Comparison of ENCODE assay signal across 4 worm cellular contexts in genomic region chrV:13393333-13393803, ce11.
TF ChIP-seq lines count a peak whose summit lies in the region.

No protein-coding gene starts in this region.

TF ChIP-seq in whole organism, L2 larva, 48 proteins besides CTCF, POLR2A, EP300 and RAD21:
- TF ChIP-seq Y55F3AM.14 (GFP tag; optimal IDR thresholded peaks at IDR 0.05; lab: Kevin White, UChicago) (peak; percentile 56), sma-9 (GFP tag; optimal IDR thresholded peaks at IDR 0.05; lab: Kevin White, UChicago) (peak; percentile 2), sma-9 (tag; optimal IDR thresholded peaks at IDR 0.05; lab: Kevin White, UChicago) (no peak), sma-3 (GFP tag; optimal IDR thresholded peaks at IDR 0.05; lab: Kevin White, UChicago) (peak; percentile 5), unc-62 (GFP tag; optimal IDR thresholded peaks at IDR 0.05; lab: Kevin White, UChicago) (no peak), blmp-1 (tag; optimal IDR thresholded peaks at IDR 0.05; lab: Kevin White, UChicago; ENCODE audit: insufficient read depth) (no peak), lsy-2 (tag; optimal IDR thresholded peaks at IDR 0.05; lab: Kevin White, UChicago) (peak in 1 of 2 experiments; percentile 13), mab-5 (tag; optimal IDR thresholded peaks at IDR 0.05; lab: Kevin White, UChicago) (no peak), nhr-129 (tag; optimal IDR thresholded peaks at IDR 0.05; lab: Kevin White, UChicago) (peak; percentile 28), unc-55 (GFP tag; optimal IDR thresholded peaks at IDR 0.05; lab: Kevin White, UChicago) (no peak), unc-39 (tag; optimal IDR thresholded peaks at IDR 0.05; lab: Kevin White, UChicago) (no peak), C34F6.9 (tag; optimal IDR thresholded peaks at IDR 0.05; lab: Kevin White, UChicago) (peak; percentile 31), F13H6.1 (tag; optimal IDR thresholded peaks at IDR 0.05; lab: Kevin White, UChicago) (peak; percentile 72), gmeb-1 (tag; optimal IDR thresholded peaks at IDR 0.05; lab: Kevin White, UChicago) (no peak), mbf-1 (tag; optimal IDR thresholded peaks at IDR 0.05; lab: Kevin White, UChicago) (no peak), sem-4 (tag; optimal IDR thresholded peaks at IDR 0.05; lab: Kevin White, UChicago) (no peak)
TF ChIP-seq in whole organism, L2 larva: peak in this region for 7.

TF ChIP-seq in whole organism, L4 larva, 104 proteins besides CTCF, POLR2A, EP300 and RAD21 (continues in another document):
- TF ChIP-seq hlh-11 (tag; optimal IDR thresholded peaks at IDR 0.05; lab: Kevin White, UChicago) (peak; percentile 73), nhr-48 (tag; optimal IDR thresholded peaks at IDR 0.05; lab: Kevin White, UChicago) (no peak), snpc-4 (tag; optimal IDR thresholded peaks at IDR 0.05; lab: Kevin White, UChicago) (no peak), ceh-20 (GFP tag; IDR thresholded peaks at IDR 0.05; lab: Robert Waterston, UW) (no peak), zfp-3 (GFP tag; conservative IDR thresholded peaks at IDR 0.05; lab: Robert Waterston, UW) (no peak), dmd-9 (GFP tag; IDR thresholded peaks at IDR 0.05; lab: Robert Waterston, UW) (no peak), T26A8.4 (GFP tag; IDR thresholded peaks at IDR 0.05; lab: Robert Waterston, UW) (no peak), ceh-82 (tag; optimal IDR thresholded peaks at IDR 0.05; lab: Kevin White, UChicago) (no peak), rbr-2 (tag; optimal IDR thresholded peaks at IDR 0.05; lab: Kevin White, UChicago) (peak; percentile 18), mep-1 (tag; optimal IDR thresholded peaks at IDR 0.05; lab: Kevin White, UChicago) (peak; percentile 10), pqm-1 (tag; optimal IDR thresholded peaks at IDR 0.05; lab: Kevin White, UChicago) (no peak), F44E2.7 (GFP tag; IDR thresholded peaks at IDR 0.05; lab: Robert Waterston, UW) (no peak), lin-38 (GFP tag; IDR thresholded peaks at IDR 0.05; lab: Robert Waterston, UW) (no peak), spr-1 (tag; optimal IDR thresholded peaks at IDR 0.05; lab: Kevin White, UChicago) (no peak), jun-1 (tag; optimal IDR thresholded peaks at IDR 0.05; lab: Kevin White, UChicago) (no peak), daf-19 (GFP tag; conservative IDR thresholded peaks at IDR 0.05; lab: Robert Waterston, UW) (no peak), hlh-30 (tag; optimal IDR thresholded peaks at IDR 0.05; lab: Kevin White, UChicago; ENCODE audit: insufficient read depth) (no peak), D1046.2 (GFP tag; IDR thresholded peaks at IDR 0.05; lab: Robert Waterston, UW) (0 out of 2 replicates have a peak, but pooled peaks have one; percentile 9), aly-2 (tag; optimal IDR thresholded peaks at IDR 0.05; lab: Kevin White, UChicago) (no peak), saeg-2 (GFP tag; IDR thresholded peaks at IDR 0.05; lab: Robert Waterston, UW) (no peak), nhr-10 (tag; optimal IDR thresholded peaks at IDR 0.05; lab: Kevin White, UChicago) (no peak), aha-1 (tag; lab: Kevin White, UChicago) (no peak), mdl-1 (tag; optimal IDR thresholded peaks at IDR 0.05; lab: Kevin White, UChicago) (peak in 1 of 2 experiments; percentile 56), F49E8.2 (tag; optimal IDR thresholded peaks at IDR 0.05; lab: Kevin White, UChicago; ENCODE audit: borderline replicate concordance) (no peak), ZK546.5 (tag; optimal IDR thresholded peaks at IDR 0.05; lab: Kevin White, UChicago) (no peak), nhr-11 (tag; optimal IDR thresholded peaks at IDR 0.05; lab: Kevin White, UChicago) (peak; percentile 20), sdz-12 (GFP tag; optimal IDR thresholded peaks at IDR 0.05; lab: Kevin White, UChicago) (no peak)

TF ChIP-seq in whole organism, late embryonic, 69 proteins besides CTCF, POLR2A, EP300 and RAD21 (continues in another document):
- TF ChIP-seq ceh-34 (tag; optimal IDR thresholded peaks at IDR 0.05; lab: Kevin White, UChicago) (peak; percentile 81), sdc-2 (tag; optimal IDR thresholded peaks at IDR 0.05; lab: Kevin White, UChicago) (peak; percentile 50), rnt-1 (tag; optimal IDR thresholded peaks at IDR 0.05; lab: Kevin White, UChicago) (peak; percentile 95), ceh-48 (tag; optimal IDR thresholded peaks at IDR 0.05; lab: Kevin White, UChicago) (peak; percentile 5), pqm-1 (tag; optimal IDR thresholded peaks at IDR 0.05; lab: Kevin White, UChicago) (no peak), pat-9 (tag; optimal IDR thresholded peaks at IDR 0.05; lab: Kevin White, UChicago) (peak; percentile 75), Y22D7AL.16 (tag; optimal IDR thresholded peaks at IDR 0.05; lab: Kevin White, UChicago) (peak; percentile 19), ceh-2 (tag; optimal IDR thresholded peaks at IDR 0.05; lab: Kevin White, UChicago) (peak; percentile 11), K02D7.2 (tag; optimal IDR thresholded peaks at IDR 0.05; lab: Kevin White, UChicago) (no peak), che-1 (tag; optimal IDR thresholded peaks at IDR 0.05; lab: Kevin White, UChicago) (peak; percentile 12), hlh-30 (tag; optimal IDR thresholded peaks at IDR 0.05; lab: Kevin White, UChicago; ENCODE audit: insufficient read depth) (no peak), hlh-13 (GFP tag; optimal IDR thresholded peaks at IDR 0.05; lab: Kevin White, UChicago) (peak; percentile 10), unc-42 (tag; optimal IDR thresholded peaks at IDR 0.05; lab: Kevin White, UChicago) (peak; percentile 19), ceh-18 (tag; optimal IDR thresholded peaks at IDR 0.05; lab: Kevin White, UChicago) (peak; percentile 91), dve-1 (tag; optimal IDR thresholded peaks at IDR 0.05; lab: Kevin White, UChicago) (no peak), unc-55 (GFP tag; optimal IDR thresholded peaks at IDR 0.05; lab: Kevin White, UChicago) (peak; percentile 30), sox-4 (tag; optimal IDR thresholded peaks at IDR 0.05; lab: Kevin White, UChicago) (peak; percentile 51), F13H6.1 (tag; optimal IDR thresholded peaks at IDR 0.05; lab: Kevin White, UChicago) (peak; percentile 62), mec-3 (tag; optimal IDR thresholded peaks at IDR 0.05; lab: Kevin White, UChicago; ENCODE audit: borderline replicate concordance) (peak; percentile 46), ttx-3 (tag; optimal IDR thresholded peaks at IDR 0.05; lab: Kevin White, UChicago) (no peak), odd-2 (tag; optimal IDR thresholded peaks at IDR 0.05; lab: Kevin White, UChicago) (no peak), tbx-2 (tag; optimal IDR thresholded peaks at IDR 0.05; lab: Kevin White, UChicago) (peak; percentile 60), ceh-19 (GFP tag; optimal IDR thresholded peaks at IDR 0.05; lab: Kevin White, UChicago) (peak; percentile 40), madf-2 (tag; optimal IDR thresholded peaks at IDR 0.05; lab: Kevin White, UChicago) (peak; percentile 24), syd-9 (tag; optimal IDR thresholded peaks at IDR 0.05; lab: Kevin White, UChicago) (peak; percentile 79), ama-1 (optimal IDR thresholded peaks at IDR 0.05; lab: Kevin White, UChicago) (no peak), ref-2 (tag; optimal IDR thresholded peaks at IDR 0.05; lab: Kevin White, UChicago) (peak; percentile 25), fkh-10 (GFP tag; optimal IDR thresholded peaks at IDR 0.05; lab: Kevin White, UChicago) (no peak)

TF ChIP-seq in whole organism, mixed stage, embryonic, 35 proteins besides CTCF, POLR2A, EP300 and RAD21:
- peak; percentile 32 for TF ChIP-seq elt-1 (tag; optimal IDR thresholded peaks at IDR 0.05; lab: Kevin White, UChicago; ENCODE audit: borderline replicate concordance, insufficient read depth)
- peak; percentile 39 for TF ChIP-seq flh-1 (GFP tag; optimal IDR thresholded peaks at IDR 0.05; lab: Kevin White, UChicago)
- TF ChIP-seq M03D4.4 (tag; optimal IDR thresholded peaks at IDR 0.05; lab: Kevin White, UChicago): peak; percentile 52
- no peak for TF ChIP-seq blmp-1 (tag; optimal IDR thresholded peaks at IDR 0.05; lab: Kevin White, UChicago)
- TF ChIP-seq cnd-1 (tag; optimal IDR thresholded peaks at IDR 0.05; lab: Kevin White, UChicago): peak; percentile 42
- TF ChIP-seq ztf-11 (tag; optimal IDR thresholded peaks at IDR 0.05; lab: Kevin White, UChicago): no peak
- peak; percentile 19 for TF ChIP-seq drap-1 (GFP tag; optimal IDR thresholded peaks at IDR 0.05; lab: Kevin White, UChicago)
- TF ChIP-seq sptf-1 (tag; optimal IDR thresholded peaks at IDR 0.05; lab: Kevin White, UChicago): peak; percentile 46
- TF ChIP-seq hlh-1 (tag; optimal IDR thresholded peaks at IDR 0.05; lab: Kevin White, UChicago): peak; percentile 86
- peak; percentile 8 for TF ChIP-seq zip-8 (tag; optimal IDR thresholded peaks at IDR 0.05; lab: Kevin White, UChicago)
- peak; percentile 91 for TF ChIP-seq unc-120 (tag; optimal IDR thresholded peaks at IDR 0.05; lab: Kevin White, UChicago; ENCODE audit: poor library complexity, severe bottlenecking)
- peak; percentile 61 for TF ChIP-seq ham-2 (GFP tag; optimal IDR thresholded peaks at IDR 0.05; lab: Kevin White, UChicago)
- peak; percentile 17 for TF ChIP-seq unc-62 (GFP tag; optimal IDR thresholded peaks at IDR 0.05; lab: Kevin White, UChicago)
- TF ChIP-seq ces-1 (GFP tag; optimal IDR thresholded peaks at IDR 0.05; lab: Kevin White, UChicago): peak; percentile 12
- TF ChIP-seq nhr-28 (tag; optimal IDR thresholded peaks at IDR 0.05; lab: Kevin White, UChicago): no peak
